Fruit fly (Drosophila melanogaster): ENCODE data around the gene CG17264.

DNA sequence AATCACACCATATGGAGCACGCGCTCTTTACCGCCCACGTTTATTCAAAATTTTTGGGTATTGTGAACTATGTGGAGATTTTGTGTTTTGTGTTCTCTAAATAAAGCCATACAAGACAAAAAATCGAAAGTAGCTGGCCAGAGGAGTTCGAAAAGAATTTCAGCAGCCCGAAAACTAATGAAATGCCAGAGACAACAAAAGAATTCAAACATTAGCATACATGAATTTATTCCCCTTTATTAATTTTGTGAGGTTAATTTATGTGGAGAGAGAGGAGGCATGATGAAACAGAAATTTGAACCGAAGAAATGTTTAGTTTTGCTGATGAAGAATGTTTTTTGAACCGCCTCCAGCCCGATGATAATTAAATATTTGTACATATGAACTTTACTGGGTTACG, 12.1 kb upstream of the CG17264 start:
- no peak for TF ChIP-seq CG8478 (optimal IDR thresholded peaks at IDR 0.05)
- no peak for TF ChIP-seq CTCF (optimal IDR thresholded peaks at IDR 0.05)
